Worm (Caenorhabditis elegans): Measurements from ENCODE around the gene lin-2.

- TF ChIP-seq unc-62 (GFP tag; optimal IDR thresholded peaks at IDR 0.05) (no peak), elt-3 (tag; optimal IDR thresholded peaks at IDR 0.05) (no peak), egl-27 (tag; optimal IDR thresholded peaks at IDR 0.05) (no peak), ceh-82 (tag; optimal IDR thresholded peaks at IDR 0.05) (no peak), aly-2 (tag; optimal IDR thresholded peaks at IDR 0.05) (no peak), nhr-77 (tag; optimal IDR thresholded peaks at IDR 0.05) (no peak), ztf-11 (tag; optimal IDR thresholded peaks at IDR 0.05) (no peak), gmeb-1 (tag; optimal IDR thresholded peaks at IDR 0.05) (no peak), unc-39 (tag; optimal IDR thresholded peaks at IDR 0.05) (no peak), skn-1 (tag; optimal IDR thresholded peaks at IDR 0.05) (no peak)
Observed at ce11 chrX:12358957-12359356, 54.9 kb downstream of the lin-2 start, which contains the start of gene nspc-14.
